Worm (Caenorhabditis elegans): ENCODE data around the gene B0228.1.

The B0228.1 gene

DNA sequence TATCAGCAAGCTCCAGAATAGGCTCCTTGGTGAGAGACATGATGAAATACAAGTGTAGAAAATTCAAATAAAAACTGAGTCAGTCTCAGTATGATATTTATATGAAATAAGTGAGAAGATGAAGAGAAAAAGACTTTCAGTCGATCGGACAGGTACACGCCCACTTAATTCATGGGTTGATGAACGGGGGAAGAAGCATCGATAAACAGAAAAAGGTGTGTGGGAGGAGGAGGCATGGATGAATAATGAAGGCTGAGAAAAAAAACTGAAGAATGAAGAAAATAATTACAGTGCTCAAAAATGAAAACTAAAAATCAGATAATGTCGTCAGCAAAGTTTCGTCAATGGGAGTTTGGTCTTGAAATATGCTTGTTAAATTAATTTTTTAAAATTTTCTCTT, 1.6 kb upstream of the B0228.1 start, which contains the start of gene trx-1:
trx-1 (minus strand) TSS at position 101 of the 400 bp plus-strand sequence.
- no peak for TF ChIP-seq ets-4 (tag; optimal IDR thresholded peaks at IDR 0.05)
- TF ChIP-seq che-1 (tag; optimal IDR thresholded peaks at IDR 0.05), result no peak
- TF ChIP-seq npax-4 (tag; optimal IDR thresholded peaks at IDR 0.05), result no peak
- TF ChIP-seq Y22D7AL.16 (tag; optimal IDR thresholded peaks at IDR 0.05), result no peak
- TF ChIP-seq hlh-8 (tag; optimal IDR thresholded peaks at IDR 0.05), result no peak
- no peak for TF ChIP-seq nhr-11 (tag; optimal IDR thresholded peaks at IDR 0.05)
- TF ChIP-seq madf-2 (tag; optimal IDR thresholded peaks at IDR 0.05), result no peak

DNA sequence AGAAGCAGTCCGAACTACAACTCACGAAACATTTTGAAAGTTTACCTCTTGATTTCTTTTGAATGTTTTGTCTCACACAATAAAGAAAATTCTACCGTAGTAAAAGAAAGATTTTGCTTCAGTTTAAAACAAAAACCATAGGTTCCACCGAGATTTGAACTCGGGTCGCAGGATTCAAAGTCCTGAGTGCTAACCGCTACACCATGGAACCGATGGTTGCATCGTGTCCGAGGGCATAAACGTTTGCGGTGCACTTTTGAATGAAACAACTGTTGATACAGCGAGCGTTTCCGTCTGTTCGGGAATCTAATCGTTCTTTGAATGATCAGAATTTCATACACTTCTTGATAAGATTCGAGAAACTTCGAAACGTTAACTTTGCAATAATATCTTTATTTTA, 1.7 kb downstream of the B0228.1 start:
- TF ChIP-seq ref-2 (tag; optimal IDR thresholded peaks at IDR 0.05) (peak; percentile 8), ceh-34 (tag; optimal IDR thresholded peaks at IDR 0.05) (no peak), sox-4 (tag; optimal IDR thresholded peaks at IDR 0.05) (no peak), C38D4.7 (GFP tag; optimal IDR thresholded peaks at IDR 0.05) (peak; percentile 22), npax-4 (tag; optimal IDR thresholded peaks at IDR 0.05) (no peak), unc-86 (tag; optimal IDR thresholded peaks at IDR 0.05) (no peak), che-1 (tag; optimal IDR thresholded peaks at IDR 0.05) (peak; percentile 45), gmeb-2 (tag; optimal IDR thresholded peaks at IDR 0.05) (no peak), ceh-2 (tag; optimal IDR thresholded peaks at IDR 0.05) (no peak), sdc-2 (tag; optimal IDR thresholded peaks at IDR 0.05) (no peak), fkh-10 (GFP tag; optimal IDR thresholded peaks at IDR 0.05) (no peak), ttx-3 (tag; optimal IDR thresholded peaks at IDR 0.05) (no peak), nhr-11 (tag; optimal IDR thresholded peaks at IDR 0.05) (no peak), pqm-1 (tag; optimal IDR thresholded peaks at IDR 0.05) (no peak), hlh-8 (tag; optimal IDR thresholded peaks at IDR 0.05) (no peak), ama-1 (optimal IDR thresholded peaks at IDR 0.05) (no peak), hlh-6 (tag; optimal IDR thresholded peaks at IDR 0.05) (no peak), Y22D7AL.16 (tag; optimal IDR thresholded peaks at IDR 0.05) (no peak), mec-3 (tag; optimal IDR thresholded peaks at IDR 0.05; ENCODE audit: borderline replicate concordance) (no peak), sox-2 (GFP tag; IDR thresholded peaks at IDR 0.05) (no peak), rnt-1 (tag; optimal IDR thresholded peaks at IDR 0.05) (no peak), pax-1 (tag; optimal IDR thresholded peaks at IDR 0.05) (no peak), ceh-24 (tag; optimal IDR thresholded peaks at IDR 0.05) (no peak), lim-6 (tag; optimal IDR thresholded peaks at IDR 0.05) (no peak), nfya-1 (tag; optimal IDR thresholded peaks at IDR 0.05) (peak; percentile 17), ceh-48 (tag; optimal IDR thresholded peaks at IDR 0.05) (no peak), zip-5 (tag; optimal IDR thresholded peaks at IDR 0.05) (no peak), elt-2 (tag; optimal IDR thresholded peaks at IDR 0.05) (peak; percentile 53), hlh-15 (tag; optimal IDR thresholded peaks at IDR 0.05) (no peak), tbx-2 (tag; optimal IDR thresholded peaks at IDR 0.05) (no peak), F13H6.1 (tag; optimal IDR thresholded peaks at IDR 0.05) (no peak), ceh-9 (tag; optimal IDR thresholded peaks at IDR 0.05) (no peak), ceh-14 (tag; optimal IDR thresholded peaks at IDR 0.05) (no peak), hlh-30 (tag; optimal IDR thresholded peaks at IDR 0.05; ENCODE audit: insufficient read depth) (no peak), dve-1 (tag; optimal IDR thresholded peaks at IDR 0.05) (peak; percentile 46), pag-3 (tag; optimal IDR thresholded peaks at IDR 0.05; ENCODE audit: borderline replicate concordance) (no peak), pha-2 (tag; optimal IDR thresholded peaks at IDR 0.05) (no peak), ceh-31 (tag; optimal IDR thresholded peaks at IDR 0.05) (no peak), odd-2 (tag; optimal IDR thresholded peaks at IDR 0.05) (no peak), unc-42 (tag; optimal IDR thresholded peaks at IDR 0.05) (no peak), ceh-6 (GFP tag; optimal IDR thresholded peaks at IDR 0.05) (peak; percentile 2)

Measured in whole organism, late embryonic.